Worm (Caenorhabditis elegans): ENCODE measurements around the gene ZC412.3.

DNA sequence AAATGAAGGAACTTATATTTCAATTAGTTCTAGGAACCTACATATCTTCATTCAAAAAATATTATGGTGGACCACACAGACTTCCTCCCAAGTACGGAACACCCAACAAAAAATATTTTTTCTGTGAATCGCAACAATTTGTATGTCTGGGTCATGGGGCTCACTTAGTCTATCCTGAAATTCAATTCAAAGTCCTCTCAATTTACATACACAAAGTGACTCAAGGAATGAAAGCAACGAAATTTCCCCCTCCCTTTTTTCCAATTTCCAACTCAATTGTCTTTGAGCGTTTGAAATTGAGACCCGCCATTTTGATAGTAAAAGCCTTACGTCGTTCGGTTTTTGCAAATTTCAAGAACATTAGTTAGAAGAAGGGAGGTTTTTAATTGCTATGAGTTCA, 12.0 kb downstream of the ZC412.3 start:
- TF ChIP-seq ztf-4 (tag; optimal IDR thresholded peaks at IDR 0.05) = no peak
- TF ChIP-seq R02D3.7 (tag; optimal IDR thresholded peaks at IDR 0.05) = no peak
- no peak for TF ChIP-seq tbx-2 (tag; optimal IDR thresholded peaks at IDR 0.05)
- no peak for TF ChIP-seq fkh-2 (tag; optimal IDR thresholded peaks at IDR 0.05)
- TF ChIP-seq fkh-10 (GFP tag; optimal IDR thresholded peaks at IDR 0.05) = peak; percentile 76
- TF ChIP-seq lin-15B (tag; optimal IDR thresholded peaks at IDR 0.05) = no peak
- no peak for TF ChIP-seq unc-39 (tag; optimal IDR thresholded peaks at IDR 0.05)
- TF ChIP-seq daf-12 (tag; optimal IDR thresholded peaks at IDR 0.05) = no peak
- TF ChIP-seq aly-2 (tag; optimal IDR thresholded peaks at IDR 0.05) = no peak
- no peak for TF ChIP-seq lin-39 (tag; optimal IDR thresholded peaks at IDR 0.05)
- TF ChIP-seq hmg-11 (tag; optimal IDR thresholded peaks at IDR 0.05) = no peak

All from whole organism, L3 larva.